Worm (Caenorhabditis elegans): ENCODE data around the gene C42C1.9.

ce11 chrIV:12274365-12274764 lies 14.9 kb upstream of the C42C1.9 start:
- TF ChIP-seq hlh-1 (tag; optimal IDR thresholded peaks at IDR 0.05) (no peak), flh-1 (GFP tag; optimal IDR thresholded peaks at IDR 0.05) (no peak), nhr-28 (tag; optimal IDR thresholded peaks at IDR 0.05) (no peak), ceh-43 (GFP tag; optimal IDR thresholded peaks at IDR 0.05) (no peak), blmp-1 (tag; optimal IDR thresholded peaks at IDR 0.05) (no peak), ztf-11 (tag; optimal IDR thresholded peaks at IDR 0.05) (no peak), snpc-4 (tag; optimal IDR thresholded peaks at IDR 0.05) (no peak)
